Fruit fly (Drosophila melanogaster): ENCODE results near the gene Rev1.

Gene Rev1

dm6 chr3L:681793-682369, 27.7 kb downstream of the Rev1 start (continued):
- TF ChIP-seq so (GFP tag; IDR thresholded peaks at IDR 0.05) (peak; percentile 40; the same call in 1 of the 3 replicates), Abd-B (GFP tag; optimal IDR thresholded peaks at IDR 0.05) (peak; percentile 26), HLH3B (GFP tag; IDR thresholded peaks at IDR 0.05) (no peak), wek (GFP tag; optimal IDR thresholded peaks at IDR 0.05) (peak; percentile 50), shn (GFP tag; optimal IDR thresholded peaks at IDR 0.05) (peak; percentile 11), CG3847 (GFP tag; IDR thresholded peaks at IDR 0.05) (peak; percentile 79), CG31441 (GFP tag; IDR thresholded peaks at IDR 0.05) (0 out of 2 replicates have a peak, but pooled peaks have one; percentile 23), Poxn (GFP tag; IDR thresholded peaks at IDR 0.05) (no peak), zfh1 (GFP tag; IDR thresholded peaks at IDR 0.05) (0 out of 3 replicates have a peak, but pooled peaks have one; percentile 36), ac (GFP tag; optimal IDR thresholded peaks at IDR 0.05) (no peak), B-H1 (GFP tag; IDR thresholded peaks at IDR 0.05) (no peak), CG7271 (tag; optimal IDR thresholded peaks at IDR 0.05) (peak; percentile 19), fu2 (GFP tag; optimal IDR thresholded peaks at IDR 0.05) (peak; percentile 37), CG33213 (GFP tag; optimal IDR thresholded peaks at IDR 0.05) (peak; percentile 60), sob (GFP tag; IDR thresholded peaks at IDR 0.05) (peak; percentile 64), Xbp1 (GFP tag; optimal IDR thresholded peaks at IDR 0.05) (peak; percentile 30), ranshi (GFP tag; IDR thresholded peaks at IDR 0.05) (no peak; the same call in 1 of the 2 replicates), seq (GFP tag; IDR thresholded peaks at IDR 0.05) (no peak; the same call in 1 of the 2 replicates), CG11247 (GFP tag; IDR thresholded peaks at IDR 0.05) (0 out of 2 replicates have a peak, but pooled peaks have one; percentile 17), eyg (GFP tag; optimal IDR thresholded peaks at IDR 0.05) (peak; percentile 6), vvl (GFP tag; IDR thresholded peaks at IDR 0.05) (peak; percentile 70), nmo (GFP tag; optimal IDR thresholded peaks at IDR 0.05) (peak; percentile 34), CG34376 (GFP tag; optimal IDR thresholded peaks at IDR 0.05) (peak; percentile 45), gfzf (GFP tag; optimal IDR thresholded peaks at IDR 0.05) (peak; percentile 10), CG2678 (tag; optimal IDR thresholded peaks at IDR 0.05) (peak; percentile 47), CG10654 (GFP tag; optimal IDR thresholded peaks at IDR 0.05) (peak; percentile 1), ken (GFP tag; IDR thresholded peaks at IDR 0.05) (peak; percentile 51; the same call in 1 of the 3 replicates), Atf3 (GFP tag; optimal IDR thresholded peaks at IDR 0.05) (no peak), CG7745 (tag; optimal IDR thresholded peaks at IDR 0.05) (no peak), HLHmδ (GFP tag; optimal IDR thresholded peaks at IDR 0.05) (no peak), repo (GFP tag; optimal IDR thresholded peaks at IDR 0.05) (no peak), CG7839 (tag; optimal IDR thresholded peaks at IDR 0.05) (peak; percentile 20), MESR4 (GFP tag; optimal IDR thresholded peaks at IDR 0.05) (peak; percentile 82), Jarid2 (GFP tag; optimal IDR thresholded peaks at IDR 0.05) (peak; percentile 51), trem (tag; optimal IDR thresholded peaks at IDR 0.05) (peak; percentile 74), E2f2 (GFP tag; IDR thresholded peaks at IDR 0.05) (peak; percentile 36; the same call in 1 of the 2 replicates), CG9727 (GFP tag; optimal IDR thresholded peaks at IDR 0.05) (peak; percentile 19), Stat92E (GFP tag; optimal IDR thresholded peaks at IDR 0.05) (peak in 1 of 3 experiments; percentile 27), CG2889 (GFP tag; IDR thresholded peaks at IDR 0.05) (no peak), bbx (GFP tag; IDR thresholded peaks at IDR 0.05; ENCODE audit: partially characterized antibody) (peak; percentile 64), NfI (GFP tag; optimal IDR thresholded peaks at IDR 0.05) (peak; percentile 53), fd96Cb (tag; optimal IDR thresholded peaks at IDR 0.05) (no peak), Bgb (GFP tag; IDR thresholded peaks at IDR 0.05; ENCODE audit: partially characterized antibody) (peak; percentile 31; the same call in 1 of the 2 replicates), CG18011 (GFP tag; optimal IDR thresholded peaks at IDR 0.05) (peak; percentile 32), pan (optimal IDR thresholded peaks at IDR 0.05) (no peak), pan (GFP tag; optimal IDR thresholded peaks at IDR 0.05 in 1 of 2, IDR thresholded peaks at IDR 0.05 in 1 of 2) (no peak), CrebB (tag; optimal IDR thresholded peaks at IDR 0.05) (peak; percentile 53), CG4424 (GFP tag; optimal IDR thresholded peaks at IDR 0.05) (peak; percentile 27), crp (GFP tag; optimal IDR thresholded peaks at IDR 0.05) (peak; percentile 72 to 96)
